Worm (Caenorhabditis elegans) whole organism, late embryonic: ENCODE measurements around the gene lite-1.

Experiments
- F13H6.1 ChIP-seq: sonication (generic microtip); optimal IDR thresholded peaks from 2 replicates; lab custom pipeline; 2016; ENCODE audit warnings: missing genetic modification characterization, missing compliant biosample characterization
- ama-1 ChIP-seq: fragments of 150-350 bp; optimal IDR thresholded peaks from 2 replicates; lab custom pipeline; 2014
- ceh-45 ChIP-seq: fragments of 200-800 bp; sonication (Bioruptor generic); IDR thresholded peaks from 2 replicates; pipeline ENCODE4 v1.3.6; 2022; ENCODE audit warnings: missing genetic modification reagents, missing genetic modification characterization, missing compliant biosample characterization
- dmd-4 ChIP-seq: sonication (generic microtip); optimal IDR thresholded peaks from 2 replicates; lab custom pipeline; 2016; ENCODE audit warnings: borderline replicate concordance, missing genetic modification characterization, missing compliant biosample characterization
- ets-4 ChIP-seq: sonication (generic microtip); optimal IDR thresholded peaks from 2 replicates; lab custom pipeline; 2016; ENCODE audit warnings: missing genetic modification characterization, missing compliant biosample characterization
- eyg-1 ChIP-seq: sonication (generic microtip); optimal IDR thresholded peaks from 2 replicates; lab custom pipeline; 2016; ENCODE audit warnings: missing genotype, missing genetic modification characterization, missing compliant biosample characterization
- fkh-6 ChIP-seq: sonication (generic microtip); optimal IDR thresholded peaks from 2 replicates; lab custom pipeline; 2016; ENCODE audit warnings: missing genetic modification characterization, missing compliant biosample characterization
- lim-6 ChIP-seq: sonication (generic microtip); optimal IDR thresholded peaks from 2 replicates; lab custom pipeline; 2016; ENCODE audit warnings: missing genetic modification characterization, missing compliant biosample characterization
- nfya-1 ChIP-seq: sonication (generic microtip); optimal IDR thresholded peaks from 2 replicates; lab custom pipeline; 2017; ENCODE audit warnings: missing genetic modification characterization, mild to moderate bottlenecking, missing compliant biosample characterization, antibody characterized with exemption, moderate library complexity
- nhr-11 ChIP-seq: fragments of 150-350 bp; optimal IDR thresholded peaks from 2 replicates; lab custom pipeline; 2014; ENCODE audit warnings: missing biosample characterization, missing genetic modification characterization
- sox-2 ChIP-seq: fragments of 200-800 bp; sonication (Bioruptor generic); IDR thresholded peaks from 2 replicates; pipeline ENCODE4 v1.3.6; 2022; ENCODE audit warnings: missing genetic modification reagents, missing genetic modification characterization, missing compliant biosample characterization
- sox-4 ChIP-seq: sonication (generic microtip); optimal IDR thresholded peaks from 2 replicates; lab custom pipeline; 2017; ENCODE audit warnings: mild to moderate bottlenecking, missing genetic modification characterization, inconsistent platforms, missing compliant biosample characterization
- unc-86 ChIP-seq: sonication (generic microtip); optimal IDR thresholded peaks from 2 replicates; lab custom pipeline; 2016; ENCODE audit warnings: missing genetic modification characterization, missing compliant biosample characterization

DNA sequence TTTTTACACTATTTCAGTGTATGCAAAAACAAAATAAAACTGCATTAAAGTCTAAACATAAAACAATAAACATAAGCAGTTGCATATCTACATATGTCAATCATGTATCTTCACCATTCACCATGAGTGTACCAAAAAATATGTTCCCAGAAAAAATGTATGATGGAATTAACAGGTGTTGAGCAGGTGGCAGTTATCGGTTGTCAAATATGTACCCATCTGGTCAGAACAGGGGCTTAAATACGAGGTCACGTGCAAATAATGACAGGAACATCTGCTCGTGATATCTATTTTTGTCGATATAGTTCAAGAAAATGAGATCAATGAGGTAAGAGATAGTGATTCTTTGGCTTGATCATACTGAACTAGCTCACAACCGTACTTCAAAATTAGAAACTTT, 28.5 kb upstream of the lite-1 start:
- no peak for TF ChIP-seq sox-4 (tag; lab: Kevin White, UChicago)
- TF ChIP-seq ets-4 (tag; lab: Kevin White, UChicago), result no peak
- no peak for TF ChIP-seq nhr-11 (tag; lab: Kevin White, UChicago)
- TF ChIP-seq lim-6, result no peak
- no peak for TF ChIP-seq sox-2
- TF ChIP-seq dmd-4 (tag; lab: Kevin White, UChicago), result no peak
- no peak for TF ChIP-seq nfya-1
- no peak for TF ChIP-seq eyg-1 (tag; lab: Kevin White, UChicago)
- no peak for TF ChIP-seq ceh-45
- TF ChIP-seq unc-86 (tag; lab: Kevin White, UChicago), result no peak
- TF ChIP-seq ama-1 (lab: Kevin White, UChicago), result no peak
- TF ChIP-seq fkh-6 (tag; lab: Kevin White, UChicago), result no peak
- TF ChIP-seq F13H6.1, result no peak
